Fruit fly (Drosophila melanogaster): ENCODE results near the gene Col4a1.

Col4a1 gene

dm6 chr2L:5002031-5002430 is 27.4 kb upstream of the Col4a1 start:
- TF ChIP-seq CG8478 (optimal IDR thresholded peaks at IDR 0.05) (no peak), CTCF (optimal IDR thresholded peaks at IDR 0.05) (no peak)

- TF ChIP-seq CG8478 (optimal IDR thresholded peaks at IDR 0.05) (no peak), CTCF (optimal IDR thresholded peaks at IDR 0.05) (no peak)
Observed at dm6 chr2L:5002711-5003402, 26.6 kb upstream of the Col4a1 start.

dm6 chr2L:5003670-5004453 is 25.5 kb upstream of the Col4a1 start:
- TF ChIP-seq CG8478 (optimal IDR thresholded peaks at IDR 0.05) (no peak), CTCF (optimal IDR thresholded peaks at IDR 0.05) (peak in 1 of 2 experiments; percentile 56)

dm6 chr2L:5004677-5005463 is 24.5 kb upstream of the Col4a1 start:
- TF ChIP-seq CTCF (optimal IDR thresholded peaks at IDR 0.05) (no peak), CG8478 (optimal IDR thresholded peaks at IDR 0.05) (no peak)

DNA sequence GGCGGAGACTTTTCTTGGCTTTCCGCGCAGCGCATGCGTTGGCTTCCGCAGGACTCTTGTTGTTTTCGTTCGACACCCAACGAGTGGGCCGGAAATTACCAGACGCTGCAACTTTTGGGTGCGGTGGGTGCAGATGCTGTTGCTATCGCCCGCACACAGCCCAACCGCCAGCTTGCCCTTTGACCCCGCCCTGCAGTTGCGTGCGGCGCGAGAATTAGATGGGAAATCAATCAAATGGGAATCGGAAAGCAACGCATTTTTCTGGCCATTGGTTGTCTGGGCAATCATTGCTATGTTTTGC is 24.0 kb upstream of the Col4a1 start:
- TF ChIP-seq CTCF (optimal IDR thresholded peaks at IDR 0.05), result no peak
- TF ChIP-seq CG8478 (optimal IDR thresholded peaks at IDR 0.05), result no peak

dm6 chr2L:5006323-5006722 is 23.1 kb upstream of the Col4a1 start:
- TF ChIP-seq CG8478 (optimal IDR thresholded peaks at IDR 0.05) (no peak), CTCF (optimal IDR thresholded peaks at IDR 0.05) (no peak)

DNA sequence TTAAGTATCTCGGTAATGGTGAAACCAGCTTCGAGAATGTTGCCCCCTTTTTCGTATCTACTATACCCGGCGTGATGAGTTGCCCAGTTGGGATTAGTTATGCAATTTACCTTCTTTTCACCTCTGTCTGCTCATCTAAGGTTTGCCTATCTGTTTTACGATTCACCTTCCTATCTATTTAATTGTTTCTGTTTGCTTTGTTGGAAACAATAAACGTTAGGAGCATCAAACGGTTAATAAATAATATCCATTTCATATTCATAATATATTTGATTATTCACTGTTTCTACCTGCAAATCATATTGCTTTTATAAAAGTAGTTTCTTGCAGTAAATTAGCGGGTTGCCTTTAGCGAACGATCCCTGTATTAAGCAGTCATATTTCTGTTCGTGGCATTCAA is 22.2 kb upstream of the Col4a1 start:
- TF ChIP-seq CG8478 (optimal IDR thresholded peaks at IDR 0.05) (no peak), CTCF (optimal IDR thresholded peaks at IDR 0.05) (no peak)

DNA sequence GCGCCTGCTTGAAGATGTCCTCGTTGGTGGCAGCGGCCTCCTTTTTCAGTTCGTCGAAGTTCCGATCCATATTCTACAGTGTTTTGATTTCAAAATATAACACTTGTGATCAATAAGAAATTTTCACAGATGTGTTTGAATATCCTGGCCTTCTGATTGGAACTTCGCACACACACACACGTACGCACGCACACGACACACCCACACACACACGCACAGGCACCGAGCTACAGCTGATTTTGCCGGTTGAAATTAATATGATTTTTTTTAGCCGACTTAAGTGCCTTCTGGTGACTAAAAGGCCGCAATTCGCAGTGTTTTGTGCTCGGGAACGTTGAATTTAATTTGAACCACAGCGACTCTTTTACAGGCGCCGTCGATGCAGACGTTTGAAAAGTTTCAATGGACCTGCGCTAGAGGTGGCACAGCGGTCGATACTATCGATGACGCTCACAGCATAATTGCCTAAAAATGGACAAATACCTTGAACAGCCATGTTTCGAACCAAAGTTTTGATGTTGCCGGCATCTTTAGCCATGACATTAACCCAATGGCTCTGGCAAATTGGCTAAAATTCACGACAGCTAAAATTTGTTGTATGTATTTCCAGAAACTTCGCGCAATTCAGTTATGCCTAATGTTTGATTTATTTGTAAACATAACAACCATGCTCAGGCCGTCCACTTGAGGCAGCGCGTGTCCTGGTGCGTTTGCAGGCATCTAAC is 19.9 kb upstream of the Col4a1 start, which contains the start of gene Rtnl1:
Rtnl1 (minus strand) TSS at position 415 of the 725 bp plus-strand sequence.
- TF ChIP-seq CG8478 (optimal IDR thresholded peaks at IDR 0.05) (no peak), CTCF (optimal IDR thresholded peaks at IDR 0.05) (peak; percentile 53 to 60)

DNA sequence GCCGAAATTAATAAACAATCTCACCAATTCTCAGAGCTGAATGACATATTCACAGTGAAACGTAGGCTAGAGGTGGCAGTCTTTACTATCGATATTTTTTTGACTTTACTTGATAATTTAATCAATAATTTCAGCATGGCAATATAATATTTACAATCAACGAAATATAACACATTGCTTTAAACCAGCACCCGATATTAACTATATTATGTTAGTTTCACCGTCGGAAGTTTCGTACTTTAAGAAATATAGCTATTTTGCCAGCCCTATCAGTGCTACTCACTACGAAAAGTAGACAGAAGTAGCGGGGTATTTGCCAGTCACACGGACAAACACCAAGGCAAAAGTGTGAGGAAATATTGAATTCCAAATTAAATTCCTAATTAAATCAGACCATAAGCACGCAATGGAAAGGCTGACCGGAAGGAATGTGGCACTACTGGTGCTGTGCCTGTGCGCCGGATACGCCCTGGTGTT is 18.6 kb upstream of the Col4a1 start, which contains the start of the genes CG31917, Tfb5 and SelT:
CG31917 (minus strand) TSS at position 51 of the 477 bp plus-strand sequence.
Tfb5 (minus strand) TSS at position 51 of the 477 bp plus-strand sequence.
SelT (plus strand) TSS at position 139 of the 477 bp plus-strand sequence.
- TF ChIP-seq CG8478 (optimal IDR thresholded peaks at IDR 0.05) (no peak), CTCF (optimal IDR thresholded peaks at IDR 0.05) (peak in 1 of 2 experiments; percentile 10)

- no peak for TF ChIP-seq CTCF (optimal IDR thresholded peaks at IDR 0.05)
Observed at dm6 chr2L:5020479-5020878, 8.9 kb upstream of the Col4a1 start.

- no peak for TF ChIP-seq CTCF (optimal IDR thresholded peaks at IDR 0.05)
- TF ChIP-seq CG8478 (optimal IDR thresholded peaks at IDR 0.05), result no peak
Observed at dm6 chr2L:5022602-5023001, 6.8 kb upstream of the Col4a1 start.

- TF ChIP-seq CG8478 (optimal IDR thresholded peaks at IDR 0.05) (no peak), CTCF (optimal IDR thresholded peaks at IDR 0.05) (no peak)
Observed at dm6 chr2L:5025557-5025956, 3.9 kb upstream of the Col4a1 start.

DNA sequence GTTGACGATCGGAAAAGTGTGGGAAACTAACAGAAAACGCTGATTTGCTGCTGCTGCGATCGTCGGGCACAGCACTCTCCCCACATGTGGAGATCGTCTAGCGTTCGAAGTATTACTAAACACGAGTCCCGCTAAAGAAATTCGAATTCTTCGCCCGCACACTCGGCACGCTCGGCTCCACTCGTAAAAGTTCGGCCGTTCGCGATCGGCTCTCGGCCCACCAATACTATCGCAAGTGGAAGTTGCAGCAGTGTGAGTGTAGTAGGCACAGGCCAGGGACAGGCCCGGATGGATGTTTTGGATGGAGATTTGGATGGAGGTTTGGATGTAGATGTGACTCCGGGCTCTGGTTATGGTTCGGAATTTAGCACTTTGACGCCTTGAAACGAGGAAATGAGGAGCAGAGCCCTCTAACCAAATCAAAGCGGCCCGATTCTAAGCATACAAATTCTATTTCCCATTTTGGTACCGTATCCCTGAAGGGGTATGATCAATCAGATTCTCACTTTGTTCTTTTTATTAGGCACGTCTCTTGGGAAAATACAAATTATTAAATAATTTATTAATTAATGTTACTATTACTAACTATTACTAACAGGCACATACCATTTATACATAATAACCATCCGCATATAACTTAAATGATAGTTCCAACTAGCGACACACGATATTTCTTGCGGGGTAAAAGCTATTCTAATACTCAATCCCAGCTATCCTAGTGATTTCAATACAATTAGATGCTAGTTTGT is 1.9 kb upstream of the Col4a1 start:
- TF ChIP-seq CG8478 (optimal IDR thresholded peaks at IDR 0.05) (no peak), CTCF (optimal IDR thresholded peaks at IDR 0.05) (no peak)

- TF ChIP-seq CTCF (optimal IDR thresholded peaks at IDR 0.05) (no peak), CG8478 (optimal IDR thresholded peaks at IDR 0.05) (no peak)
Observed at dm6 chr2L:5028091-5028490, 1.3 kb upstream of the Col4a1 start, which contains the start of gene vkg. Gene vkg (minus strand): TSS chr2L:5028191.

All from S2 (cell line).